Worm (Caenorhabditis elegans): ENCODE data around the gene Y49F6B.9.

Gene Y49F6B.9

DNA sequence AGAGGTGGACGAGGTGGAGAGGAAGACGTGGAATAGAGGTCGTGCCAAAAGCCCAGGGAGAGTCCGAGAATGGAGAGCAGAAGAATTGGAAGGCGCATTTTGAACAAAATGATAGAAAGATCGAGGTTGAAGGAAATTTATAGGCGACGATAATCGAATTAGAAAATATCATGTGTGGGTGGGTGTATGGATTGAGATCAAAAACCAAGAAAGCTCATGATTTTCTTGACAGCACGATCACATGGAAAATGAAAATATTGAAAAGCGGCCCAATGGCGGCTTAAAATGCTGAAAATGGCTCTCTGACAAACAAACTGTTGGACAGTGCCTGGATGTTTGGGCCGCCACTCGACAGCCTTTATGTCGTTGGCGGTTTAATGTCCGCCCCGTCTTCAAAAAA lies 36.1 kb downstream of the Y49F6B.9 start, which contains the start of gene C16C8.9:
C16C8.9 (minus strand) TSS at position 101 of the 400 bp plus-strand sequence.
- TF ChIP-seq sea-2 (GFP tag; IDR thresholded peaks at IDR 0.05), result no peak
- TF ChIP-seq ccch-3 (GFP tag; optimal IDR thresholded peaks at IDR 0.05), result no peak
- no peak for TF ChIP-seq rec-8 (tag; optimal IDR thresholded peaks at IDR 0.05)
- no peak for TF ChIP-seq sptf-2 (GFP tag; optimal IDR thresholded peaks at IDR 0.05)
- no peak for TF ChIP-seq mel-28 (tag; optimal IDR thresholded peaks at IDR 0.05; ENCODE audit: borderline replicate concordance)
- TF ChIP-seq K11D2.4 (GFP tag; IDR thresholded peaks at IDR 0.05), result no peak
- no peak for TF ChIP-seq bed-2 (GFP tag; IDR thresholded peaks at IDR 0.05)
- TF ChIP-seq unc-62 (GFP tag; optimal IDR thresholded peaks at IDR 0.05), result no peak
- no peak for TF ChIP-seq ceh-79 (tag; optimal IDR thresholded peaks at IDR 0.05)
- no peak for TF ChIP-seq snpc-1.3 (tag; optimal IDR thresholded peaks at IDR 0.05; ENCODE audit: insufficient read depth)
- no peak for TF ChIP-seq zim-3 (tag; optimal IDR thresholded peaks at IDR 0.05)
- no peak for TF ChIP-seq sdz-38 (tag; optimal IDR thresholded peaks at IDR 0.05)
- no peak for TF ChIP-seq let-526 (GFP tag; IDR thresholded peaks at IDR 0.05)
- no peak for TF ChIP-seq F57C9.4 (tag; optimal IDR thresholded peaks at IDR 0.05)
- TF ChIP-seq cebp-2 (GFP tag; IDR thresholded peaks at IDR 0.05), result no peak

DNA sequence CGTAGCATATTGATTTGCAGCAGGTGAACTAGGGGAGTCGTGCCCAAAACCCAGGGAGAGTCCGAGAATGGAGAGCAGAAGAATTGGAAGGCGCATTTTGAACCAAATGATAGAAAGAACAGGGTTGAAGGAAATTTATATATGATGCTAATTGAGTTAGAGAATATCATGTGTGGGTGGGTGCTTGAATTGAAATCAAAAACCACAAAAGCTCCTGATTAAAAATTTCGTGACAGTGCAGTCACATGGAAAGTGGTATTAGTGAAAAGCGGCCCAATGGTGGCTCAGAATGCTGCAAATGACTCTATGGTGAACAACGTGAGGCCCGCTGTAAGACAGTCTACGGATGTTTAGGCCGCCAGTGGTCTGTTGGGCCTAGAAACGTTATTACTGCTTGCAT lies 37.6 kb downstream of the Y49F6B.9 start, which contains the start of gene C16C8.8:
C16C8.8 (minus strand) TSS at position 101 of the 400 bp plus-strand sequence.
- TF ChIP-seq lsl-1 (GFP tag; optimal IDR thresholded peaks at IDR 0.05), result no peak
- TF ChIP-seq let-607 (tag; optimal IDR thresholded peaks at IDR 0.05), result no peak

DNA sequence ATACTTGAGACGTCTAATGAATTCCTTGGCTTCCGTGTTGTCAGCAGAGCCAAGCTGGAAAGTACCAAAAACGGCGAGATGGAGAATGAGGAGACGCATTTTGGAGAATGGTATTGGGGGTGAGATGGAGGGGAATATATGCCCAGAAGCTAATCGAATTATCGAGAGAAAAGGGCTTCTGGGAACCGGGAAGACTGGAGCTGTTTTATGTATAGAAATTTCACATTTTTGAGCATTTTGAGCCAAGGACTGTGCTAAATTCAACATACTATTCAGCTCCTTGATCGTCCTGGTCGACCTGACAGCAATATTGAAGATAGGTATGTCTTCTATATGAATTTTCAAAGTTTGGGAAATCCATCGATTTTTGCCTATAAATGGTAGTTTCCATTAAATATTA lies 39.1 kb downstream of the Y49F6B.9 start, which contains the start of gene C16C8.7:
C16C8.7 (minus strand) TSS at position 101 of the 400 bp plus-strand sequence.
- no peak for TF ChIP-seq F49E8.2 (tag; optimal IDR thresholded peaks at IDR 0.05; ENCODE audit: insufficient read depth)
- no peak for TF ChIP-seq lag-1 (GFP tag; IDR thresholded peaks at IDR 0.05)
- TF ChIP-seq egl-44 (GFP tag; IDR thresholded peaks at IDR 0.05), result no peak
- no peak for TF ChIP-seq chd-7 (tag; optimal IDR thresholded peaks at IDR 0.05)
- no peak for TF ChIP-seq F10E7.11 (tag; optimal IDR thresholded peaks at IDR 0.05)
- no peak for TF ChIP-seq ztf-25 (GFP tag; IDR thresholded peaks at IDR 0.05)
- no peak for TF ChIP-seq C06A6.2 (GFP tag; conservative IDR thresholded peaks at IDR 0.05)
- TF ChIP-seq D2030.7 (GFP tag; IDR thresholded peaks at IDR 0.05), result no peak
- TF ChIP-seq hmg-1.2 (GFP tag; IDR thresholded peaks at IDR 0.05), result no peak
- no peak for TF ChIP-seq ets-4 (GFP tag; optimal IDR thresholded peaks at IDR 0.05)
- TF ChIP-seq tbx-9 (tag; optimal IDR thresholded peaks at IDR 0.05; ENCODE audit: borderline replicate concordance), result no peak
- no peak for TF ChIP-seq madf-8 (GFP tag; conservative IDR thresholded peaks at IDR 0.05)
- TF ChIP-seq ceh-100 (GFP tag; IDR thresholded peaks at IDR 0.05), result no peak

DNA sequence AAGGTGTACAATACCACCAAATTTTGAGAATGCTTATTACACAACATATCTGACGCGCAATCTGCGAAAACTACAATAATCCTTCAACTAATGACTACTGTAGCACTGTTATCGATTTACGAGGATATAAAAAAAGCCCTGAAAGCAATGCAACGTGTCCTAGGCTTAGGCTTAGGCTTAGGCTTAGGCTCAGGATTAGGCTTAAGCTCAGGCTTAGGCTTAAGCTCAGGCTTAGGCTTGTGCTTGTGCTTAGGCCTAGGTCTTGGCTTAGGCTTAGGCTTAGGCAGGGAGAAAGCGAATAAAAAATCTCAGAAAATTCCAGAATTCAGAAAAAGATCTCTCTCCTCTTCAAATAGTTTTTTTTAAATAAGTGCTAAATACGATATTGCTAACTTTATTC lies 40.0 kb downstream of the Y49F6B.9 start:
- TF ChIP-seq K11D2.4 (GFP tag; IDR thresholded peaks at IDR 0.05) (no peak), dpl-1 (GFP tag; optimal IDR thresholded peaks at IDR 0.05) (no peak), snpc-1.1 (tag; optimal IDR thresholded peaks at IDR 0.05; ENCODE audit: insufficient read depth) (no peak)

DNA sequence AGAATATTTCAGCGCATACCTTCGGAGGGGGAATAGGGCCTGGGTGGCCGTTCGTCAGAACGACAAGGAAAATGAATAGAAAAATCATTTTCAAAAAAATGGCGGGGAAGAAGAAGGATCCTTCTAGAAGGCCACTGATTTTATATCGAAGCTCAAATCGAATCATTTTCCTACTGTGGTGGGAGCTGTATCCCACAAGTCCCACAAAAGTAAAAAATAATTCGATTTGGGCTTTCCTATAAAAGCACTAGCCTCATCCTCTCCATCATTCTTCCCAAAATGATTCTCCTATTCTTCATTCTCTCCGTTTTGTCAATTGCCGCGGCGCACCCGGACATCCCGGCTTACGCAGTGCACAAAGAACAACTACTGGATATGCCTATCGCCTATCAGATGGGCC lies 41.0 kb downstream of the Y49F6B.9 start, which contains the start of the genes C16C8.26 and C16C8.19:
C16C8.26 (minus strand) TSS at position 101 of the 400 bp plus-strand sequence.
C16C8.19 (plus strand) TSS at position 279 of the 400 bp plus-strand sequence.
- TF ChIP-seq egrh-3 (GFP tag; IDR thresholded peaks at IDR 0.05) (no peak), bed-1 (GFP tag; IDR thresholded peaks at IDR 0.05) (no peak)

Data from whole organism, young adult.